Fruit fly (Drosophila melanogaster): Measurements from ENCODE around the gene fuss.

The fuss gene

DNA sequence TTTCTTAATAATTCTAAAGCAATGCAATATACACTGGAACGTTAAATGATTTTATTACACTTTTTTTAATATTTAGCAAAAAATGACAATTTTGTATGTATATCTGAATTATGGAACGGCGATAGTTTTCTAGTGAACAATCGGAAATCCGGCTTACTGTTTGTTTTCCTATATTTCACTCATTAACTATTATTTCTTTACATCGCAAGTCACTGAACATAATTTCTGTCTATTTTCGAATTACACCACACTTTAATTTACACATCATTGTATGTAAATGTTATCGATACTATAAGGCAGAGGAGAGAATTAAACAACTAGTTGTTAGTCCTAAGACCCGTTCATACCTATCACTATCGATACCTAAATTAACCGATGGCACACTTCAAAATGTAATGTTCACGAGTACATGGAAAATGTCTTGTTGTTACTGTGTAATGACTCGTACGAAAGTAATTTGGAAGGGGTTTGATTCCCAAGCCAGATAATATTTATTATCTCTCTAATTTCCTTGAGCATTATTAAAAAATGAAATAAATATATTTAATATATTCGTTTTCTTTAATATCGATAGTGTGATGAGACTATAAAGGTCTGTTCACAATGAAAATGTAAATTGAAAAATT lies 48.6 kb upstream of the fuss start, which contains the start of gene PlexA (continued):
- TF ChIP-seq cyc (GFP tag; optimal IDR thresholded peaks at IDR 0.05) (peak; percentile 79), CG6808 (GFP tag; optimal IDR thresholded peaks at IDR 0.05) (peak; percentile 47), svp (GFP tag) (no peak), CG11294 (GFP tag; IDR thresholded peaks at IDR 0.05) (no peak; the same call in 1 of the 2 replicates), Smox (GFP tag; optimal IDR thresholded peaks at IDR 0.05) (peak; percentile 61), CG31627 (GFP tag; optimal IDR thresholded peaks at IDR 0.05) (peak; percentile 81), Sox102F (GFP tag; optimal IDR thresholded peaks at IDR 0.05) (peak; percentile 6), Hr38 (GFP tag; optimal IDR thresholded peaks at IDR 0.05) (no peak), Eip75B (GFP tag; optimal IDR thresholded peaks at IDR 0.05) (peak; percentile 29), CG6854 (GFP tag; optimal IDR thresholded peaks at IDR 0.05) (no peak), Ets96B (tag; optimal IDR thresholded peaks at IDR 0.05) (peak; percentile 73), pdm3 (GFP tag; optimal IDR thresholded peaks at IDR 0.05) (peak; percentile 72), spab (GFP tag; optimal IDR thresholded peaks at IDR 0.05) (no peak)

dm6 chr4:1026117-1026743 lies 47.9 kb upstream of the fuss start:
- TF ChIP-seq CG32006 (GFP tag; optimal IDR thresholded peaks at IDR 0.05) (no peak), Gug (GFP tag; IDR thresholded peaks at IDR 0.05) (no peak)

dm6 chr4:1025101-1025500 lies 46.8 kb upstream of the fuss start:
- TF ChIP-seq salr (GFP tag; optimal IDR thresholded peaks at IDR 0.05) (no peak), Hr4 (GFP tag; optimal IDR thresholded peaks at IDR 0.05) (no peak), CG10631 (GFP tag; optimal IDR thresholded peaks at IDR 0.05) (no peak), achi (GFP tag; optimal IDR thresholded peaks at IDR 0.05) (no peak), CG34406 (GFP tag; optimal IDR thresholded peaks at IDR 0.05) (no peak), CG6854 (GFP tag; optimal IDR thresholded peaks at IDR 0.05) (no peak), Sox14 (GFP tag; optimal IDR thresholded peaks at IDR 0.05) (no peak), CG3032 (tag; optimal IDR thresholded peaks at IDR 0.05) (no peak), CG8632 (GFP tag; optimal IDR thresholded peaks at IDR 0.05) (no peak), Met (GFP tag; optimal IDR thresholded peaks at IDR 0.05) (no peak), acj6 (GFP tag; optimal IDR thresholded peaks at IDR 0.05) (no peak), CG11762 (GFP tag; optimal IDR thresholded peaks at IDR 0.05; ENCODE audit: insufficient read depth) (no peak)

- TF ChIP-seq Eip93F (GFP tag; optimal IDR thresholded peaks at IDR 0.05) (no peak), Met (GFP tag; optimal IDR thresholded peaks at IDR 0.05) (no peak), CG6276 (GFP tag; optimal IDR thresholded peaks at IDR 0.05) (no peak), spab (GFP tag; optimal IDR thresholded peaks at IDR 0.05) (no peak), achi (GFP tag; optimal IDR thresholded peaks at IDR 0.05) (no peak), CG10669 (GFP tag; optimal IDR thresholded peaks at IDR 0.05) (no peak), eg (GFP tag; IDR thresholded peaks at IDR 0.05) (no peak), Sox15 (GFP tag; optimal IDR thresholded peaks at IDR 0.05) (no peak), CG16779 (tag; optimal IDR thresholded peaks at IDR 0.05) (no peak), CG15336 (GFP tag; IDR thresholded peaks at IDR 0.05) (no peak), OdsH (GFP tag; optimal IDR thresholded peaks at IDR 0.05) (no peak), CG9139 (GFP tag; optimal IDR thresholded peaks at IDR 0.05) (no peak), fd59A (GFP tag; optimal IDR thresholded peaks at IDR 0.05) (no peak), vri (GFP tag; optimal IDR thresholded peaks at IDR 0.05) (no peak), CG3032 (tag; optimal IDR thresholded peaks at IDR 0.05) (no peak), net (GFP tag; optimal IDR thresholded peaks at IDR 0.05) (no peak)
Measured at dm6 chr4:1008444-1008843, 30.2 kb upstream of the fuss start.
